Worm (Caenorhabditis elegans) whole organism, late embryonic: ENCODE results near the gene math-37.

ENCODE experiments used
- C38D4.7 ChIP-seq: fragments of 200-800 bp; sonication (Bioruptor generic); optimal IDR thresholded peaks from 2 replicates; lab custom pipeline; 2018; ENCODE audit warnings: mild to moderate bottlenecking, missing genetic modification characterization, moderate library complexity, missing compliant biosample characterization
- K09A11.1 ChIP-seq: sonication (generic microtip); optimal IDR thresholded peaks from 2 replicates; lab custom pipeline; 2017; ENCODE audit warnings: antibody characterized with exemption, mild to moderate bottlenecking, missing genetic modification characterization, missing compliant biosample characterization; ENCODE audit not compliant: insufficient read depth
- T23F11.4 ChIP-seq: fragments of 200-800 bp; sonication (Bioruptor generic); optimal IDR thresholded peaks from 2 replicates; lab custom pipeline; 2018; ENCODE audit warnings: mild to moderate bottlenecking, missing genetic modification characterization, missing compliant biosample characterization
- Y22D7AL.16 ChIP-seq: sonication (generic microtip); optimal IDR thresholded peaks from 2 replicates; lab custom pipeline; 2016; ENCODE audit warnings: missing genetic modification characterization, missing compliant biosample characterization
- ahr-1 ChIP-seq: sonication (generic microtip); optimal IDR thresholded peaks from 2 replicates; lab custom pipeline; 2016; ENCODE audit warnings: missing genetic modification characterization, missing compliant biosample characterization
- ama-1 ChIP-seq: fragments of 150-350 bp; optimal IDR thresholded peaks from 2 replicates; lab custom pipeline; 2014
- ceh-14 ChIP-seq: sonication (generic microtip); optimal IDR thresholded peaks from 2 replicates; lab custom pipeline; 2016; ENCODE audit warnings: missing genotype, missing genetic modification characterization, missing compliant biosample characterization
- ceh-19 ChIP-seq: fragments of 200-800 bp; sonication (Bioruptor generic); optimal IDR thresholded peaks from 2 replicates; lab custom pipeline; 2018; ENCODE audit warnings: mild to moderate bottlenecking, missing genetic modification characterization, missing compliant biosample characterization
- ceh-31 ChIP-seq: sonication (generic microtip); optimal IDR thresholded peaks from 2 replicates; lab custom pipeline; 2016; ENCODE audit warnings: missing genetic modification characterization, missing compliant biosample characterization
- ceh-34 ChIP-seq: sonication (generic microtip); optimal IDR thresholded peaks from 2 replicates; lab custom pipeline; 2016; ENCODE audit warnings: mild to moderate bottlenecking, missing genetic modification characterization, missing compliant biosample characterization
- ceh-6 ChIP-seq: fragments of 200-800 bp; sonication (Bioruptor generic); optimal IDR thresholded peaks from 2 replicates; lab custom pipeline; 2018; ENCODE audit warnings: mild to moderate bottlenecking, missing genetic modification characterization, missing compliant biosample characterization
- ceh-9 ChIP-seq: sonication (generic microtip); optimal IDR thresholded peaks from 2 replicates; lab custom pipeline; 2016; ENCODE audit warnings: mild to moderate bottlenecking, missing genetic modification characterization, inconsistent platforms, missing compliant biosample characterization
- elt-2 ChIP-seq: sonication (generic microtip); optimal IDR thresholded peaks from 2 replicates; lab custom pipeline; 2016; ENCODE audit warnings: missing genetic modification reagents, missing genetic modification characterization, missing compliant biosample characterization
- ets-4 ChIP-seq: sonication (generic microtip); optimal IDR thresholded peaks from 2 replicates; lab custom pipeline; 2016; ENCODE audit warnings: missing genetic modification characterization, missing compliant biosample characterization
- eyg-1 ChIP-seq: sonication (generic microtip); optimal IDR thresholded peaks from 2 replicates; lab custom pipeline; 2016; ENCODE audit warnings: missing genotype, missing genetic modification characterization, missing compliant biosample characterization
- fax-1 ChIP-seq: sonication (generic microtip); optimal IDR thresholded peaks from 2 replicates; lab custom pipeline; 2016; ENCODE audit warnings: missing genotype, missing genetic modification characterization, missing compliant biosample characterization
- fkh-10 ChIP-seq: fragments of 150-350 bp; optimal IDR thresholded peaks from 2 replicates; lab custom pipeline; 2014; ENCODE audit warnings: missing biosample characterization, missing genetic modification reagents, missing genetic modification characterization
- hlh-13 ChIP-seq: fragments of 200-800 bp; sonication (Bioruptor generic); optimal IDR thresholded peaks from 2 replicates; lab custom pipeline; 2018; ENCODE audit warnings: mild to moderate bottlenecking, missing genetic modification characterization, missing compliant biosample characterization
- hlh-15 ChIP-seq: sonication (generic microtip); optimal IDR thresholded peaks from 2 replicates; lab custom pipeline; 2016; ENCODE audit warnings: missing genetic modification characterization, missing compliant biosample characterization
- hlh-30 ChIP-seq: sonication (generic microtip); optimal IDR thresholded peaks from 2 replicates; lab custom pipeline; 2017; ENCODE audit warnings: antibody characterized with exemption, missing genetic modification characterization, missing compliant biosample characterization; ENCODE audit not compliant: insufficient read depth
- hlh-6 ChIP-seq: sonication (generic microtip); optimal IDR thresholded peaks from 2 replicates; lab custom pipeline; 2016; ENCODE audit warnings: missing genotype, missing genetic modification characterization, missing compliant biosample characterization
- lin-11 ChIP-seq: fragments of 200-800 bp; sonication (Bioruptor generic); optimal IDR thresholded peaks from 2 replicates; lab custom pipeline; 2018; ENCODE audit warnings: mild to moderate bottlenecking, missing genetic modification characterization, missing compliant biosample characterization
- madf-2 ChIP-seq: sonication (generic microtip); optimal IDR thresholded peaks from 2 replicates; lab custom pipeline; 2017; ENCODE audit warnings: missing genetic modification characterization, missing compliant biosample characterization
- pag-3 ChIP-seq: sonication (generic microtip); optimal IDR thresholded peaks from 2 replicates; lab custom pipeline; 2016; ENCODE audit warnings: missing compliant biosample characterization, missing genetic modification characterization, borderline replicate concordance
- pat-9 ChIP-seq: fragments of 200-800 bp; sonication (Bioruptor generic); optimal IDR thresholded peaks from 2 replicates; lab custom pipeline; 2018; ENCODE audit warnings: mild to moderate bottlenecking, missing genetic modification characterization, moderate library complexity, missing compliant biosample characterization
- pha-4 ChIP-seq: fragments of 150-350 bp; optimal IDR thresholded peaks from 2 replicates; lab custom pipeline; 2018; ENCODE audit warnings: missing biosample characterization, missing genetic modification reagents, missing genetic modification characterization
- pros-1 ChIP-seq: fragments of 150-350 bp; optimal IDR thresholded peaks from 2 replicates; lab custom pipeline; 2014; ENCODE audit warnings: missing biosample characterization, missing genetic modification reagents, missing genetic modification characterization
- rnt-1 ChIP-seq: sonication (generic microtip); optimal IDR thresholded peaks from 2 replicates; lab custom pipeline; 2016; ENCODE audit warnings: missing genetic modification characterization, missing compliant biosample characterization
- sox-4 ChIP-seq: sonication (generic microtip); optimal IDR thresholded peaks from 2 replicates; lab custom pipeline; 2017; ENCODE audit warnings: mild to moderate bottlenecking, missing genetic modification characterization, inconsistent platforms, missing compliant biosample characterization
- tbx-7 ChIP-seq: sonication (generic microtip); optimal IDR thresholded peaks from 2 replicates; lab custom pipeline; 2016; ENCODE audit warnings: missing genotype, missing genetic modification characterization, missing compliant biosample characterization
- ttx-3 ChIP-seq: sonication (generic microtip); optimal IDR thresholded peaks from 2 replicates; lab custom pipeline; 2016; ENCODE audit warnings: missing genetic modification reagents, missing genetic modification characterization, missing compliant biosample characterization
- unc-55 ChIP-seq: sonication (generic microtip); optimal IDR thresholded peaks from 2 replicates; lab custom pipeline; 2017; ENCODE audit warnings: missing biosample characterization, missing genetic modification reagents, missing genetic modification characterization
- unc-86 ChIP-seq: sonication (generic microtip); optimal IDR thresholded peaks from 2 replicates; lab custom pipeline; 2016; ENCODE audit warnings: missing genetic modification characterization, missing compliant biosample characterization
- zip-5 ChIP-seq: sonication (generic microtip); optimal IDR thresholded peaks from 2 replicates; lab custom pipeline; 2016; ENCODE audit warnings: missing genetic modification characterization, missing compliant biosample characterization

math-37 gene

ce11 chrII:2130770-2131169, 8.8 kb upstream of the math-37 start, which contains the start of gene sdz-28:
sdz-28 (plus strand) TSS chrII:2131070.
- TF ChIP-seq unc-55 (GFP tag; lab: Kevin White, UChicago) (no peak), ceh-6 (GFP tag; lab: Kevin White, UChicago) (no peak)

- TF ChIP-seq K09A11.1 (tag; lab: Kevin White, UChicago): no peak
- no peak for TF ChIP-seq tbx-7 (tag; lab: Kevin White, UChicago)
- no peak for TF ChIP-seq ceh-31
- TF ChIP-seq ceh-19 (GFP tag; lab: Kevin White, UChicago): no peak
- no peak for TF ChIP-seq hlh-30 (tag; lab: Kevin White, UChicago)
- TF ChIP-seq hlh-6 (tag; lab: Kevin White, UChicago): no peak
- no peak for TF ChIP-seq hlh-15 (tag; lab: Kevin White, UChicago)
- no peak for TF ChIP-seq C38D4.7 (GFP tag; lab: Kevin White, UChicago)
- TF ChIP-seq elt-2 (tag; lab: Kevin White, UChicago): no peak
- no peak for TF ChIP-seq Y22D7AL.16 (tag; lab: Kevin White, UChicago)
- TF ChIP-seq sox-4 (tag; lab: Kevin White, UChicago): no peak
- TF ChIP-seq unc-86 (tag; lab: Kevin White, UChicago): no peak
- TF ChIP-seq pat-9 (tag; lab: Kevin White, UChicago): no peak
- no peak for TF ChIP-seq lin-11 (tag; lab: Kevin White, UChicago)
- TF ChIP-seq zip-5 (tag; lab: Kevin White, UChicago): no peak
- TF ChIP-seq ceh-9 (tag; lab: Kevin White, UChicago): no peak
These were observed 771 bp upstream of the math-37 start for ce11 chrII:2122762-2123161.

- TF ChIP-seq elt-2 (tag; lab: Kevin White, UChicago) (no peak), eyg-1 (tag; lab: Kevin White, UChicago) (no peak), ttx-3 (tag; lab: Kevin White, UChicago) (no peak)
These were observed 5.2 kb downstream of the math-37 start, which contains the start of gene srh-195 for ce11 chrII:2116794-2117193. srh-195 (minus strand) TSS chrII:2116894.

- no peak for TF ChIP-seq pros-1 (tag; lab: Kevin White, UChicago)
- no peak for TF ChIP-seq ama-1 (lab: Kevin White, UChicago)
- TF ChIP-seq ahr-1 (tag; lab: Kevin White, UChicago): no peak
- TF ChIP-seq eyg-1 (tag; lab: Kevin White, UChicago): no peak
- no peak for TF ChIP-seq fkh-10
- TF ChIP-seq zip-5 (tag; lab: Kevin White, UChicago): no peak
- TF ChIP-seq fax-1: no peak
- no peak for TF ChIP-seq rnt-1
- no peak for TF ChIP-seq T23F11.4
- TF ChIP-seq ceh-34 (tag; lab: Kevin White, UChicago): no peak
These were observed 7.5 kb downstream of the math-37 start for ce11 chrII:2114488-2114887.

ce11 chrII:2112948-2113347, 9.0 kb downstream of the math-37 start, which contains the start of gene R52.6:
R52.6 (minus strand) TSS chrII:2113048.
- TF ChIP-seq ttx-3 (tag; lab: Kevin White, UChicago) (no peak), ets-4 (tag; lab: Kevin White, UChicago) (no peak), unc-55 (GFP tag; lab: Kevin White, UChicago) (no peak), pha-4 (no peak), pag-3 (no peak), hlh-6 (tag; lab: Kevin White, UChicago) (no peak), ceh-6 (GFP tag; lab: Kevin White, UChicago) (no peak)
- TF ChIP-seq, all 69 proteins: peak for 0

ce11 chrII:2109943-2110342, 12.0 kb downstream of the math-37 start, which contains the start of gene R52.5:
R52.5 (minus strand) TSS chrII:2110043.
- no peak for TF ChIP-seq elt-2 (tag; lab: Kevin White, UChicago)
- TF ChIP-seq T23F11.4: no peak
- no peak for TF ChIP-seq ama-1 (lab: Kevin White, UChicago)
- TF ChIP-seq ceh-14: no peak
- TF ChIP-seq hlh-13 (GFP tag; lab: Kevin White, UChicago): no peak
- no peak for TF ChIP-seq lin-11 (tag; lab: Kevin White, UChicago)
- TF ChIP-seq ttx-3 (tag; lab: Kevin White, UChicago): no peak
- TF ChIP-seq hlh-30 (tag; lab: Kevin White, UChicago): no peak
- TF ChIP-seq madf-2 (tag; lab: Kevin White, UChicago): no peak
- TF ChIP-seq ceh-6 (GFP tag; lab: Kevin White, UChicago): no peak
